Worm (Caenorhabditis elegans) whole organism, young adult: ENCODE measurements around the gene blos-2.

Experiments
- B0035.1 ChIP-seq: sonication (generic microtip); optimal IDR thresholded peaks from 2 replicates; lab custom pipeline; 2016; ENCODE audit warnings: missing genetic modification characterization, mild to moderate bottlenecking, missing compliant biosample characterization, missing genotype, missing genetic modification reagents
- B0336.3 ChIP-seq: fragments of 200-800 bp; sonication (Bioruptor generic); IDR thresholded peaks from 2 replicates; pipeline ENCODE4 v1.3.6; 2022; ENCODE audit warnings: missing genetic modification characterization, missing compliant biosample characterization
- F10E7.11 ChIP-seq: sonication (generic microtip); optimal IDR thresholded peaks from 2 replicates; lab custom pipeline; 2017; ENCODE audit warnings: mild to moderate bottlenecking, missing genetic modification characterization, moderate library complexity, missing compliant biosample characterization
- F22D6.2 ChIP-seq: sonication (generic microtip); optimal IDR thresholded peaks from 2 replicates; lab custom pipeline; 2016; ENCODE audit warnings: mild to moderate bottlenecking, missing genetic modification characterization, missing compliant biosample characterization
- F37B4.10 ChIP-seq: fragments of 200-800 bp; sonication (Bioruptor generic); IDR thresholded peaks from 2 replicates; pipeline ENCODE4 v1.3.6; 2022; ENCODE audit warnings: missing genetic modification characterization, missing compliant biosample characterization
- F57C9.4 ChIP-seq: sonication (generic microtip); optimal IDR thresholded peaks from 2 replicates; lab custom pipeline; 2017; ENCODE audit warnings: mild to moderate bottlenecking, missing genetic modification characterization, missing compliant biosample characterization
- T26A5.8 ChIP-seq: sonication (generic microtip); optimal IDR thresholded peaks from 2 replicates; lab custom pipeline; 2016; ENCODE audit warnings: missing genetic modification characterization, missing compliant biosample characterization
- Y53F4B.3 ChIP-seq: fragments of 200-800 bp; sonication (Bioruptor generic); IDR thresholded peaks from 2 replicates; pipeline ENCODE4 v1.3.6; 2022; ENCODE audit warnings: missing genetic modification reagents, missing genetic modification characterization, missing compliant biosample characterization
- Y53G8AR.9 ChIP-seq: fragments of 200-800 bp; sonication (Bioruptor generic); conservative IDR thresholded peaks from 2 replicates; pipeline ENCODE4 v1.3.6; 2022; ENCODE audit warnings: missing genetic modification reagents, missing genetic modification characterization, missing compliant biosample characterization
- Y95B8A.8 ChIP-seq: fragments of 200-800 bp; sonication (Bioruptor generic); IDR thresholded peaks from 2 replicates; pipeline ENCODE4 v1.3.6; 2022; ENCODE audit warnings: missing genetic modification reagents, missing genetic modification characterization, missing compliant biosample characterization
- ama-1 ChIP-seq, 3 experiments: fragments of 150-350 bp in 1 of 3; sonication (generic microtip) in 2 of 3; optimal IDR thresholded peaks; 2 replicates each; lab custom pipeline; 2014 to 2018; ENCODE audit warnings: missing biosample characterization in 2 of 3, missing genetic modification characterization in 2 of 3, missing genetic modification reagents in 2 of 3
- aptf-3 ChIP-seq: fragments of 200-800 bp; sonication (Bioruptor generic); IDR thresholded peaks from 2 replicates; pipeline ENCODE4 v1.3.6; 2022; ENCODE audit warnings: missing genetic modification characterization, missing compliant biosample characterization
- athp-1 ChIP-seq: sonication (generic microtip); optimal IDR thresholded peaks from 2 replicates; lab custom pipeline; 2017; ENCODE audit warnings: mild to moderate bottlenecking, missing genetic modification characterization, missing compliant biosample characterization
- attf-6 ChIP-seq: fragments of 200-800 bp; sonication (Bioruptor generic); IDR thresholded peaks from 2 replicates; pipeline ENCODE4 v1.3.6; 2022; ENCODE audit warnings: missing genetic modification reagents, missing genetic modification characterization, missing compliant biosample characterization
- cebp-1 ChIP-seq, 2 experiments: fragments of 200-800 bp in 1 of 2; sonication (Bioruptor generic) in 1 of 2; sonication (generic microtip) in 1 of 2; IDR thresholded peaks in 1 of 2; optimal IDR thresholded peaks in 1 of 2; 2 replicates each; pipeline versions ENCODE4 v1.3.6 to Lab custom; 2017 to 2022; ENCODE audit warnings: missing compliant biosample characterization in 2 of 2, missing genetic modification characterization in 2 of 2, mild to moderate bottlenecking in 1 of 2, missing genetic modification reagents in 1 of 2, moderate library complexity in 1 of 2
- cebp-2 ChIP-seq: fragments of 200-800 bp; sonication (Bioruptor generic); IDR thresholded peaks from 2 replicates; pipeline ENCODE4 v1.3.6; 2022; ENCODE audit warnings: missing genetic modification characterization, missing compliant biosample characterization
- ceh-27 ChIP-seq: fragments of 200-800 bp; sonication (Bioruptor generic); optimal IDR thresholded peaks from 2 replicates; lab custom pipeline; 2018; ENCODE audit warnings: mild to moderate bottlenecking, missing genetic modification characterization, moderate library complexity, missing compliant biosample characterization
- ceh-79 ChIP-seq: sonication (generic microtip); optimal IDR thresholded peaks from 2 replicates; lab custom pipeline; 2017; ENCODE audit warnings: mild to moderate bottlenecking, missing genetic modification characterization, missing compliant biosample characterization
- chd-7 ChIP-seq: sonication (generic microtip); optimal IDR thresholded peaks from 2 replicates; lab custom pipeline; 2016; ENCODE audit warnings: mild to moderate bottlenecking, missing genetic modification characterization, moderate library complexity, missing compliant biosample characterization
- dpff-1 ChIP-seq: sonication (generic microtip); optimal IDR thresholded peaks from 2 replicates; lab custom pipeline; 2017; ENCODE audit warnings: mild to moderate bottlenecking, missing genetic modification characterization, missing compliant biosample characterization
- efl-1 ChIP-seq: fragments of 150-350 bp; optimal IDR thresholded peaks from 2 replicates; lab custom pipeline; 2014; ENCODE audit warnings: missing biosample characterization, missing genetic modification reagents, missing genetic modification characterization
- egl-18 ChIP-seq: fragments of 200-800 bp; sonication (Bioruptor generic); IDR thresholded peaks from 2 replicates; pipeline ENCODE4 v1.3.6; 2022; ENCODE audit warnings: missing genetic modification reagents, missing genetic modification characterization, missing compliant biosample characterization
- egl-44 ChIP-seq: fragments of 200-800 bp; sonication (Bioruptor generic); IDR thresholded peaks from 2 replicates; pipeline ENCODE4 v1.3.6; 2022; ENCODE audit warnings: missing genetic modification reagents, missing genetic modification characterization, missing compliant biosample characterization
- ekl-4 ChIP-seq: fragments of 200-800 bp; sonication (Bioruptor generic); IDR thresholded peaks from 2 replicates; pipeline ENCODE4 v1.3.6; 2022; ENCODE audit warnings: missing genetic modification reagents, missing genetic modification characterization, missing compliant biosample characterization
- hrde-1 ChIP-seq: sonication (generic microtip); optimal IDR thresholded peaks from 2 replicates; lab custom pipeline; 2016; ENCODE audit warnings: missing genetic modification characterization, mild to moderate bottlenecking, missing compliant biosample characterization, moderate library complexity, missing genotype, missing genetic modification reagents, borderline replicate concordance
- hsf-1 ChIP-seq: fragments of 200-800 bp; sonication (Bioruptor generic); IDR thresholded peaks from 2 replicates; pipeline ENCODE4 v1.3.6; 2022; ENCODE audit warnings: missing genetic modification reagents, missing genetic modification characterization, missing compliant biosample characterization
- lag-1 ChIP-seq: fragments of 200-800 bp; sonication (Bioruptor generic); IDR thresholded peaks from 2 replicates; pipeline ENCODE4 v1.3.6; 2022; ENCODE audit warnings: missing genetic modification reagents, missing genetic modification characterization, missing compliant biosample characterization
- lin-35 ChIP-seq, 3 experiments: fragments of 150-350 bp in 2 of 3; sonication (generic microtip) in 1 of 3; optimal IDR thresholded peaks; 2 replicates each; lab custom pipeline; 2014 to 2018; ENCODE audit warnings: missing biosample characterization in 3 of 3, missing genetic modification characterization in 3 of 3, missing genetic modification reagents in 3 of 3
- lin-54 ChIP-seq: fragments of 200-800 bp; sonication (Bioruptor generic); optimal IDR thresholded peaks from 2 replicates; lab custom pipeline; 2018; ENCODE audit warnings: mild to moderate bottlenecking, missing genetic modification characterization, missing compliant biosample characterization
- lir-1 ChIP-seq: fragments of 200-800 bp; sonication (Bioruptor generic); conservative IDR thresholded peaks from 2 replicates; pipeline ENCODE4 v1.3.6; 2022; ENCODE audit warnings: missing genetic modification reagents, missing genetic modification characterization, missing compliant biosample characterization
- lsl-1 ChIP-seq: fragments of 200-800 bp; sonication (Bioruptor generic); optimal IDR thresholded peaks from 2 replicates; lab custom pipeline; 2018; ENCODE audit warnings: mild to moderate bottlenecking, missing genetic modification characterization, moderate library complexity, missing compliant biosample characterization
- madf-6 ChIP-seq: fragments of 200-800 bp; sonication (Bioruptor generic); IDR thresholded peaks from 2 replicates; pipeline ENCODE4 v1.3.6; 2022; ENCODE audit warnings: missing genetic modification reagents, missing genetic modification characterization, missing compliant biosample characterization
- madf-8 ChIP-seq: fragments of 200-800 bp; sonication (Bioruptor generic); conservative IDR thresholded peaks from 2 replicates; pipeline ENCODE4 v1.3.6; 2022; ENCODE audit warnings: missing genetic modification reagents, missing genetic modification characterization, missing compliant biosample characterization
- mxl-1 ChIP-seq: sonication (generic microtip); optimal IDR thresholded peaks from 2 replicates; lab custom pipeline; 2016; ENCODE audit warnings: missing genetic modification characterization, missing compliant biosample characterization
- nhr-179 ChIP-seq: sonication (generic microtip); optimal IDR thresholded peaks from 2 replicates; lab custom pipeline; 2016; ENCODE audit warnings: mild to moderate bottlenecking, missing genetic modification characterization, missing compliant biosample characterization
- rcor-1 ChIP-seq: fragments of 200-800 bp; sonication (Bioruptor generic); IDR thresholded peaks from 2 replicates; pipeline ENCODE4 v1.3.6; 2022; ENCODE audit warnings: missing genetic modification reagents, missing genetic modification characterization, missing compliant biosample characterization
- snpc-3.4 ChIP-seq: sonication (generic microtip); optimal IDR thresholded peaks from 2 replicates; lab custom pipeline; 2017; ENCODE audit warnings: missing genetic modification characterization, mild to moderate bottlenecking, missing compliant biosample characterization, antibody characterized with exemption, moderate library complexity, missing genotype, missing genetic modification reagents
- sptf-2 ChIP-seq: fragments of 200-800 bp; sonication (Bioruptor generic); optimal IDR thresholded peaks from 2 replicates; lab custom pipeline; 2018; ENCODE audit warnings: mild to moderate bottlenecking, missing genetic modification characterization, missing compliant biosample characterization
- unc-130 ChIP-seq: sonication (generic microtip); optimal IDR thresholded peaks from 2 replicates; lab custom pipeline; 2016; ENCODE audit warnings: missing genetic modification reagents, missing genetic modification characterization, missing compliant biosample characterization
- xnd-1 ChIP-seq: sonication (generic microtip); optimal IDR thresholded peaks from 2 replicates; lab custom pipeline; 2016; ENCODE audit warnings: missing genotype, missing genetic modification reagents, missing genetic modification characterization, missing compliant biosample characterization
- ztf-6 ChIP-seq: fragments of 200-800 bp; sonication (Bioruptor generic); IDR thresholded peaks from 2 replicates; pipeline ENCODE4 v1.3.6; 2022; ENCODE audit warnings: missing genetic modification reagents, missing genetic modification characterization, missing compliant biosample characterization

The blos-2 gene

ce11 chrIV:6325772-6326171 lies 8.2 kb upstream of the blos-2 start (continued):
- TF ChIP-seq lsl-1 (peak; percentile 17), B0336.3 (peak; percentile 82; the same call in 1 of the 2 replicates), unc-130 (peak; percentile 9), egl-18 (GFP tag; lab: Robert Waterston, UW) (no peak), athp-1 (tag; lab: Kevin White, UChicago) (peak; percentile 39), Y53F4B.3 (GFP tag; lab: Robert Waterston, UW) (no peak), ceh-27 (GFP tag; lab: Kevin White, UChicago) (no peak), sptf-2 (GFP tag; lab: Kevin White, UChicago) (no peak), hrde-1 (tag; lab: Kevin White, UChicago) (no peak), ceh-79 (peak; percentile 55), ekl-4 (GFP tag; lab: Robert Waterston, UW) (peak; percentile 48; the same call in 1 of the 2 replicates), ztf-6 (no peak), chd-7 (tag; lab: Kevin White, UChicago) (peak; percentile 46), hsf-1 (GFP tag; lab: Robert Waterston, UW) (peak; percentile 27), nhr-179 (tag; lab: Kevin White, UChicago) (no peak), Y95B8A.8 (GFP tag; lab: Robert Waterston, UW) (no peak), snpc-3.4 (tag; lab: Kevin White, UChicago) (no peak), madf-8 (no peak), efl-1 (GFP tag; lab: Kevin White, UChicago) (no peak), madf-6 (GFP tag; lab: Robert Waterston, UW) (peak; percentile 46), B0035.1 (tag; lab: Kevin White, UChicago) (no peak), egl-44 (GFP tag; lab: Robert Waterston, UW) (no peak), F22D6.2 (tag; lab: Kevin White, UChicago) (no peak), ama-1 (optimal IDR thresholded peaks at IDR 0.05; lab: Kevin White, UChicago) (no peak), ama-1 (GFP tag; optimal IDR thresholded peaks at IDR 0.05; lab: Kevin White, UChicago) (no peak), attf-6 (GFP tag; lab: Robert Waterston, UW) (peak; percentile 70; the same call in 1 of the 2 replicates), cebp-2 (GFP tag; lab: Robert Waterston, UW) (0 out of 2 replicates have a peak, but pooled peaks have one; percentile 39), lag-1 (GFP tag; lab: Robert Waterston, UW) (no peak), rcor-1 (GFP tag; lab: Robert Waterston, UW) (no peak), T26A5.8 (tag; lab: Kevin White, UChicago) (peak; percentile 61), mxl-1 (peak; percentile 40), lin-54 (GFP tag; lab: Kevin White, UChicago) (peak; percentile 31), lin-35 (GFP tag; optimal IDR thresholded peaks at IDR 0.05; lab: Kevin White, UChicago) (no peak), F37B4.10 (GFP tag; lab: Robert Waterston, UW) (no peak), Y53G8AR.9 (GFP tag; lab: Robert Waterston, UW) (peak; percentile 40; the same call in 1 of the 2 replicates), aptf-3 (GFP tag; lab: Robert Waterston, UW) (0 out of 2 replicates have a peak, but pooled peaks have one; percentile 66), F57C9.4 (tag; lab: Kevin White, UChicago) (peak; percentile 67), cebp-1 (GFP tag; IDR thresholded peaks at IDR 0.05; lab: Robert Waterston, UW) (no peak), cebp-1 (tag; optimal IDR thresholded peaks at IDR 0.05; lab: Kevin White, UChicago) (peak; percentile 18), xnd-1 (tag; lab: Kevin White, UChicago) (no peak), lir-1 (GFP tag; lab: Robert Waterston, UW) (no peak), F10E7.11 (peak; percentile 64), dpff-1 (tag; lab: Kevin White, UChicago) (no peak)
